Worm (Caenorhabditis elegans) whole organism, L3 larva: ENCODE results near the gene Y54G11A.4.

Source experiments
- R02D3.7 ChIP-seq: fragments of 150-350 bp; optimal IDR thresholded peaks from 2 replicates; lab custom pipeline; 2014; ENCODE audit warnings: missing biosample characterization, missing genetic modification characterization
- ZK546.5 ChIP-seq: sonication (generic microtip); optimal IDR thresholded peaks from 2 replicates; lab custom pipeline; 2017; ENCODE audit warnings: missing biosample characterization, missing genetic modification characterization
- aly-2 ChIP-seq: fragments of 150-350 bp; optimal IDR thresholded peaks from 2 replicates; lab custom pipeline; 2014; ENCODE audit warnings: missing biosample characterization, missing genetic modification characterization
- ama-1 ChIP-seq: fragments of 150-350 bp; optimal IDR thresholded peaks from 2 replicates; lab custom pipeline; 2018
- ceh-16 ChIP-seq: sonication (generic microtip); optimal IDR thresholded peaks from 2 replicates; lab custom pipeline; 2017; ENCODE audit warnings: missing biosample characterization, missing genetic modification characterization
- ceh-28 ChIP-seq: fragments of 150-350 bp; optimal IDR thresholded peaks from 2 replicates; lab custom pipeline; 2014; ENCODE audit warnings: missing biosample characterization, missing genetic modification reagents, missing genetic modification characterization
- ceh-82 ChIP-seq: fragments of 150-350 bp; optimal IDR thresholded peaks from 2 replicates; lab custom pipeline; 2014; ENCODE audit warnings: missing biosample characterization, missing genetic modification characterization
- ceh-9 ChIP-seq: sonication (generic microtip); optimal IDR thresholded peaks from 2 replicates; lab custom pipeline; 2018; ENCODE audit warnings: missing biosample characterization, missing genetic modification characterization
- daf-12 ChIP-seq: fragments of 150-350 bp; optimal IDR thresholded peaks from 2 replicates; lab custom pipeline; 2014; ENCODE audit warnings: missing biosample characterization, missing genetic modification reagents, missing genetic modification characterization
- egl-27 ChIP-seq: sonication (generic microtip); optimal IDR thresholded peaks from 4 replicates; lab custom pipeline; 2017; ENCODE audit warnings: missing biosample characterization, missing genetic modification reagents, missing genetic modification characterization
- egl-5 ChIP-seq: fragments of 150-350 bp; optimal IDR thresholded peaks from 2 replicates; lab custom pipeline; 2017; ENCODE audit warnings: missing biosample characterization, missing genetic modification reagents, missing genetic modification characterization, inconsistent platforms
- elt-1 ChIP-seq: fragments of 150-350 bp; optimal IDR thresholded peaks from 2 replicates; lab custom pipeline; 2014; ENCODE audit warnings: missing biosample characterization, missing genetic modification characterization
- elt-2 ChIP-seq: sonication (generic microtip); optimal IDR thresholded peaks from 2 replicates; lab custom pipeline; 2016; ENCODE audit warnings: missing genetic modification reagents, mild to moderate bottlenecking, missing genetic modification characterization, missing compliant biosample characterization
- elt-3 ChIP-seq, 3 experiments: fragments of 150-350 bp in 1 of 3; sonication (generic microtip) in 2 of 3; optimal IDR thresholded peaks; 2 replicates in 2 of 3; 4 replicates in 1 of 3; lab custom pipeline; 2014 to 2017; ENCODE audit warnings: missing biosample characterization in 3 of 3, missing genetic modification characterization in 3 of 3
- eor-1 ChIP-seq, 2 experiments: fragments of 150-350 bp; optimal IDR thresholded peaks; 2 replicates each; lab custom pipeline; 2014 to 2018; ENCODE audit warnings: missing biosample characterization in 2 of 2, missing genetic modification characterization in 2 of 2
- fkh-10 ChIP-seq: sonication (generic microtip); optimal IDR thresholded peaks from 2 replicates; lab custom pipeline; 2017; ENCODE audit warnings: missing biosample characterization, missing genetic modification reagents, missing genetic modification characterization
- fkh-2 ChIP-seq: fragments of 150-350 bp; optimal IDR thresholded peaks from 2 replicates; lab custom pipeline; 2014; ENCODE audit warnings: missing biosample characterization, missing genetic modification reagents, missing genetic modification characterization
- fos-1 ChIP-seq: fragments of 150-350 bp; optimal IDR thresholded peaks from 2 replicates; lab custom pipeline; 2014; ENCODE audit warnings: missing biosample characterization, missing genetic modification characterization
- hmg-11 ChIP-seq: sonication (generic microtip); optimal IDR thresholded peaks from 2 replicates; lab custom pipeline; 2016; ENCODE audit warnings: missing genetic modification characterization, missing compliant biosample characterization
- jun-1 ChIP-seq: fragments of 150-350 bp; optimal IDR thresholded peaks from 2 replicates; lab custom pipeline; 2014; ENCODE audit warnings: missing biosample characterization, missing genetic modification reagents, missing genetic modification characterization
- lin-15B ChIP-seq: fragments of 150-350 bp; optimal IDR thresholded peaks from 2 replicates; lab custom pipeline; 2014; ENCODE audit warnings: missing biosample characterization, missing genetic modification characterization
- lin-39 ChIP-seq: fragments of 150-350 bp; optimal IDR thresholded peaks from 2 replicates; lab custom pipeline; 2018; ENCODE audit warnings: missing biosample characterization, missing genetic modification reagents, missing genetic modification characterization
- lsy-12 ChIP-seq: sonication (generic microtip); optimal IDR thresholded peaks from 2 replicates; lab custom pipeline; 2016; ENCODE audit warnings: mild to moderate bottlenecking, missing genetic modification characterization, missing compliant biosample characterization
- mdl-1 ChIP-seq: fragments of 150-350 bp; optimal IDR thresholded peaks from 2 replicates; lab custom pipeline; 2014; ENCODE audit warnings: missing biosample characterization, missing genetic modification characterization
- mml-1 ChIP-seq: fragments of 150-350 bp; sonication (generic microtip); optimal IDR thresholded peaks from 3 replicates; lab custom pipeline; 2014; ENCODE audit warnings: missing biosample characterization, missing genetic modification characterization
- nfya-1 ChIP-seq: sonication (generic microtip); optimal IDR thresholded peaks from 2 replicates; lab custom pipeline; 2017; ENCODE audit warnings: missing genetic modification characterization, mild to moderate bottlenecking, missing compliant biosample characterization, antibody characterized with exemption, moderate library complexity; ENCODE audit not compliant: insufficient read depth
- nhr-11 ChIP-seq: fragments of 150-350 bp; optimal IDR thresholded peaks from 2 replicates; lab custom pipeline; 2014; ENCODE audit warnings: missing biosample characterization, missing genetic modification characterization
- nhr-12 ChIP-seq: fragments of 150-350 bp; optimal IDR thresholded peaks from 2 replicates; lab custom pipeline; 2014; ENCODE audit warnings: missing biosample characterization, missing genetic modification characterization
- nhr-23 ChIP-seq: fragments of 150-350 bp; optimal IDR thresholded peaks from 2 replicates; lab custom pipeline; 2014; ENCODE audit warnings: missing biosample characterization, missing genetic modification reagents, missing genetic modification characterization
- nhr-237 ChIP-seq: fragments of 150-350 bp; optimal IDR thresholded peaks from 2 replicates; lab custom pipeline; 2014; ENCODE audit warnings: missing biosample characterization, missing genetic modification characterization
- nhr-25 ChIP-seq: sonication (generic microtip); optimal IDR thresholded peaks from 2 replicates; lab custom pipeline; 2017; ENCODE audit warnings: missing biosample characterization, missing genetic modification characterization
- nhr-28 ChIP-seq: fragments of 150-350 bp; optimal IDR thresholded peaks from 2 replicates; lab custom pipeline; 2014; ENCODE audit warnings: missing biosample characterization, missing genetic modification characterization
- nhr-43 ChIP-seq: sonication (generic microtip); optimal IDR thresholded peaks from 2 replicates; lab custom pipeline; 2016; ENCODE audit warnings: mild to moderate bottlenecking, missing genetic modification characterization, missing compliant biosample characterization; ENCODE audit not compliant: poor library complexity, severe bottlenecking
- nhr-67 ChIP-seq: fragments of 150-350 bp; optimal IDR thresholded peaks from 2 replicates; lab custom pipeline; 2014; ENCODE audit warnings: missing biosample characterization, missing genetic modification characterization
- nhr-76 ChIP-seq: fragments of 150-350 bp; sonication (generic microtip); optimal IDR thresholded peaks from 5 replicates; lab custom pipeline; 2014; ENCODE audit warnings: missing biosample characterization, missing genetic modification characterization
- nhr-77 ChIP-seq: fragments of 150-350 bp; optimal IDR thresholded peaks from 2 replicates; lab custom pipeline; 2014; ENCODE audit warnings: missing biosample characterization, missing genetic modification characterization
- pha-4 ChIP-seq: fragments of 150-350 bp; optimal IDR thresholded peaks from 2 replicates; lab custom pipeline; 2014; ENCODE audit warnings: missing biosample characterization, missing genetic modification reagents, missing genetic modification characterization
- pqm-1 ChIP-seq: fragments of 150-350 bp; optimal IDR thresholded peaks from 2 replicates; lab custom pipeline; 2017; ENCODE audit warnings: missing biosample characterization, missing genetic modification characterization, inconsistent platforms
- sea-2 ChIP-seq: fragments of 150-350 bp; sonication (generic microtip); optimal IDR thresholded peaks from 4 replicates; lab custom pipeline; 2014; ENCODE audit warnings: missing biosample characterization, missing genetic modification reagents, missing genetic modification characterization
- skn-1 ChIP-seq: fragments of 150-350 bp; optimal IDR thresholded peaks from 2 replicates; lab custom pipeline; 2014; ENCODE audit warnings: missing biosample characterization, missing genetic modification characterization
- snpc-4 ChIP-seq: fragments of 150-350 bp; optimal IDR thresholded peaks from 2 replicates; lab custom pipeline; 2014; ENCODE audit warnings: missing biosample characterization, missing genetic modification characterization
- tbx-2 ChIP-seq: sonication (generic microtip); optimal IDR thresholded peaks from 2 replicates; lab custom pipeline; 2016; ENCODE audit warnings: mild to moderate bottlenecking, missing genetic modification characterization, missing compliant biosample characterization
- unc-39 ChIP-seq: sonication (generic microtip); optimal IDR thresholded peaks from 4 replicates; lab custom pipeline; 2017; ENCODE audit warnings: missing biosample characterization, missing genetic modification characterization
- unc-62 ChIP-seq: fragments of 150-350 bp; sonication (generic microtip); optimal IDR thresholded peaks from 4 replicates; lab custom pipeline; 2014; ENCODE audit warnings: missing biosample characterization, missing genetic modification reagents, missing genetic modification characterization
- zag-1 ChIP-seq: fragments of 150-350 bp; optimal IDR thresholded peaks from 2 replicates; lab custom pipeline; 2014; ENCODE audit warnings: missing biosample characterization, missing genetic modification characterization
- ztf-11 ChIP-seq: fragments of 150-350 bp; optimal IDR thresholded peaks from 2 replicates; lab custom pipeline; 2014; ENCODE audit warnings: missing biosample characterization, missing genetic modification characterization
- ztf-4 ChIP-seq: fragments of 150-350 bp; optimal IDR thresholded peaks from 2 replicates; lab custom pipeline; 2014; ENCODE audit warnings: missing biosample characterization, missing genetic modification characterization

The Y54G11A.4 gene

ce11 chrII:14251400-14251940 is 41.1 kb upstream of the Y54G11A.4 start:
- peak in 1 of 3 experiments; percentile 58 for TF ChIP-seq elt-3 (tag; optimal IDR thresholded peaks at IDR 0.05; lab: Kevin White, UChicago)
- TF ChIP-seq hmg-11 (tag; lab: Kevin White, UChicago), result peak; percentile 89
- peak; percentile 81 for TF ChIP-seq elt-2 (tag; lab: Kevin White, UChicago)
- TF ChIP-seq nhr-77 (tag; lab: Kevin White, UChicago), result peak; percentile 84
- no peak for TF ChIP-seq mml-1 (tag; lab: Kevin White, UChicago)
- peak; percentile 85 for TF ChIP-seq nhr-23 (tag; lab: Kevin White, UChicago)
- no peak for TF ChIP-seq nhr-237 (tag; lab: Kevin White, UChicago)
- TF ChIP-seq ztf-4, result no peak
- no peak for TF ChIP-seq ZK546.5
- TF ChIP-seq ceh-16 (tag; lab: Kevin White, UChicago), result no peak
- peak; percentile 66 for TF ChIP-seq pqm-1 (tag; lab: Kevin White, UChicago)
- TF ChIP-seq unc-39 (tag; lab: Kevin White, UChicago), result no peak
- no peak for TF ChIP-seq nhr-76 (tag; lab: Kevin White, UChicago)
- no peak for TF ChIP-seq nhr-12 (tag; lab: Kevin White, UChicago)
- TF ChIP-seq zag-1 (tag; lab: Kevin White, UChicago), result peak; percentile 30
- no peak for TF ChIP-seq ztf-11 (tag; lab: Kevin White, UChicago)
- peak; percentile 30 for TF ChIP-seq sea-2 (GFP tag; lab: Kevin White, UChicago)
- TF ChIP-seq fos-1 (tag; lab: Kevin White, UChicago), result no peak
- TF ChIP-seq nhr-43 (tag; lab: Kevin White, UChicago), result peak; percentile 89
- peak; percentile 39 for TF ChIP-seq unc-62 (GFP tag; lab: Kevin White, UChicago)
- no peak for TF ChIP-seq elt-1 (tag; lab: Kevin White, UChicago)
- TF ChIP-seq ama-1 (lab: Kevin White, UChicago), result peak; percentile 87
- peak; percentile 43 for TF ChIP-seq nhr-11 (tag; lab: Kevin White, UChicago)
- TF ChIP-seq daf-12 (tag; lab: Kevin White, UChicago), result no peak
- TF ChIP-seq ceh-28 (tag; lab: Kevin White, UChicago), result peak; percentile 66
- peak; percentile 91 for TF ChIP-seq nfya-1 (tag; lab: Kevin White, UChicago)
- no peak for TF ChIP-seq nhr-67
- TF ChIP-seq lsy-12 (tag; lab: Kevin White, UChicago), result peak; percentile 91
- peak; percentile 68 for TF ChIP-seq skn-1 (tag; lab: Kevin White, UChicago)
- peak; percentile 72 for TF ChIP-seq R02D3.7 (tag; lab: Kevin White, UChicago)
- no peak for TF ChIP-seq ceh-9
- TF ChIP-seq pha-4, result peak; percentile 66
- peak; percentile 51 for TF ChIP-seq fkh-10 (GFP tag; lab: Kevin White, UChicago)
- TF ChIP-seq nhr-25 (tag; lab: Kevin White, UChicago), result peak; percentile 96
- peak; percentile 66 for TF ChIP-seq lin-15B
- peak in 1 of 2 experiments; percentile 51 for TF ChIP-seq eor-1 (tag; optimal IDR thresholded peaks at IDR 0.05; lab: Kevin White, UChicago)
- no peak for TF ChIP-seq egl-27
- TF ChIP-seq ceh-82 (tag; lab: Kevin White, UChicago), result peak; percentile 42
- no peak for TF ChIP-seq nhr-28
- TF ChIP-seq aly-2 (tag; lab: Kevin White, UChicago), result no peak
- no peak for TF ChIP-seq egl-5 (tag; lab: Kevin White, UChicago)
- peak; percentile 5 for TF ChIP-seq fkh-2 (tag; lab: Kevin White, UChicago)
- TF ChIP-seq mdl-1, result peak; percentile 79
- TF ChIP-seq snpc-4 (tag; lab: Kevin White, UChicago), result peak; percentile 43
- peak; percentile 78 for TF ChIP-seq jun-1 (tag; lab: Kevin White, UChicago)
- peak; percentile 88 for TF ChIP-seq tbx-2 (tag; lab: Kevin White, UChicago)
- peak; percentile 92 for TF ChIP-seq lin-39
